Fruit fly (Drosophila melanogaster) whole organism, embryonic: ENCODE results near the gene UbcE2H.

Experiments
- Atf-2 ChIP-seq: fragments of 200-800 bp; sonication (Bioruptor generic); optimal IDR thresholded peaks from 2 replicates; lab custom pipeline; 2016; ENCODE audit warnings: missing biosample characterization, missing genetic modification characterization
- Bdp1 ChIP-seq: fragments of 200-800 bp; sonication (Bioruptor generic); optimal IDR thresholded peaks from 3 replicates; lab custom pipeline; 2016; ENCODE audit warnings: missing biosample characterization, missing genetic modification characterization
- CG10321 ChIP-seq: fragments of 200-800 bp; sonication (Bioruptor generic); IDR thresholded peaks from 2 replicates; pipeline ENCODE4 v1.3.6; 2022; ENCODE audit warnings: missing biosample characterization, missing genetic modification characterization
- CG11085 ChIP-seq: fragments of 200-800 bp; sonication (Bioruptor generic); IDR thresholded peaks from 2 replicates; pipeline ENCODE4 v1.3.6; 2022; ENCODE audit warnings: missing biosample characterization, missing genetic modification characterization
- CG12104 ChIP-seq: fragments of 200-800 bp; sonication (Bioruptor generic); optimal IDR thresholded peaks from 3 replicates; lab custom pipeline; 2016; ENCODE audit warnings: missing biosample characterization, missing genetic modification characterization
- CG12391 ChIP-seq: fragments of 200-800 bp; sonication (Bioruptor generic); optimal IDR thresholded peaks from 3 replicates; lab custom pipeline; 2018; ENCODE audit warnings: missing biosample characterization, mild to moderate bottlenecking, missing genetic modification characterization, moderate library complexity
- CG12659 ChIP-seq: fragments of 200-800 bp; sonication (Bioruptor generic); optimal IDR thresholded peaks from 3 replicates; lab custom pipeline; 2017; ENCODE audit warnings: mild to moderate bottlenecking, missing biosample characterization, missing genetic modification reagents, missing genetic modification characterization
- CG13123 ChIP-seq: fragments of 200-800 bp; sonication (Bioruptor generic); optimal IDR thresholded peaks from 2 replicates; lab custom pipeline; 2016; ENCODE audit warnings: missing biosample characterization, missing genetic modification characterization
- CG13775 ChIP-seq: fragments of 200-800 bp; sonication (Bioruptor generic); optimal IDR thresholded peaks from 3 replicates; lab custom pipeline; 2017; ENCODE audit warnings: missing biosample characterization, mild to moderate bottlenecking, missing genetic modification characterization
- CG17328 ChIP-seq: fragments of 200-800 bp; sonication (Bioruptor generic); IDR thresholded peaks from 2 replicates; pipeline ENCODE4 v1.3.6; 2022; ENCODE audit warnings: missing biosample characterization, missing genetic modification characterization
- CG1832 ChIP-seq: fragments of 200-800 bp; sonication (Bioruptor generic); optimal IDR thresholded peaks from 2 replicates; lab custom pipeline; 2017; ENCODE audit warnings: missing biosample characterization, mild to moderate bottlenecking, missing genetic modification characterization, inconsistent platforms
- CG2129 ChIP-seq: fragments of 200-800 bp; sonication (Bioruptor generic); IDR thresholded peaks from 2 replicates; pipeline ENCODE4 v1.3.6; 2022; ENCODE audit warnings: missing biosample characterization, missing genetic modification characterization; ENCODE audit not compliant: partially characterized antibody
- CG2199 ChIP-seq: fragments of 200-800 bp; sonication (Bioruptor generic); IDR thresholded peaks from 3 replicates; pipeline ENCODE4 v1.3.6; 2022; ENCODE audit warnings: missing biosample characterization, missing genetic modification characterization
- CG2875 ChIP-seq: fragments of 200-800 bp; sonication (Bioruptor generic); optimal IDR thresholded peaks from 2 replicates; lab custom pipeline; 2017; ENCODE audit warnings: missing biosample characterization, mild to moderate bottlenecking, missing genetic modification characterization, missing genetic modification reagents
- CG3065 ChIP-seq: fragments of 200-800 bp; sonication (Bioruptor generic); optimal IDR thresholded peaks from 2 replicates; lab custom pipeline; 2016; ENCODE audit warnings: missing biosample characterization, missing genetic modification characterization
- CG31224 ChIP-seq: fragments of 200-800 bp; sonication (Bioruptor generic); IDR thresholded peaks from 2 replicates; pipeline ENCODE4 v1.3.6; 2022; ENCODE audit warnings: missing biosample characterization, missing genetic modification characterization
- CG31441 ChIP-seq: fragments of 200-800 bp; sonication (Bioruptor generic); IDR thresholded peaks from 2 replicates; pipeline ENCODE4 v1.3.6; 2022; ENCODE audit warnings: missing biosample characterization, missing genetic modification characterization
- CG32532 ChIP-seq: fragments of 200-800 bp; sonication (Bioruptor generic); IDR thresholded peaks from 2 replicates; pipeline ENCODE4 v1.3.6; 2022; ENCODE audit warnings: missing biosample characterization, missing genetic modification characterization
- CG3281 ChIP-seq: fragments of 200-800 bp; sonication (Bioruptor generic); optimal IDR thresholded peaks from 3 replicates; lab custom pipeline; 2017; ENCODE audit warnings: missing biosample characterization, mild to moderate bottlenecking, missing genetic modification characterization
- CG33557 ChIP-seq: fragments of 200-800 bp; sonication (Bioruptor generic); optimal IDR thresholded peaks from 2 replicates; lab custom pipeline; 2019; ENCODE audit warnings: missing biosample characterization, mild to moderate bottlenecking, missing genetic modification characterization, moderate library complexity
- CG3838 ChIP-seq: fragments of 200-800 bp; sonication (Bioruptor generic); optimal IDR thresholded peaks from 3 replicates; lab custom pipeline; 2016; ENCODE audit warnings: missing biosample characterization, missing genetic modification characterization
- CG6272 ChIP-seq: fragments of 200-800 bp; sonication (Bioruptor generic); IDR thresholded peaks from 2 replicates; pipeline ENCODE4 v1.3.6; 2022; ENCODE audit warnings: missing biosample characterization, missing genetic modification characterization
- CG7786 ChIP-seq: fragments of 200-800 bp; sonication (Bioruptor generic); optimal IDR thresholded peaks from 2 replicates; lab custom pipeline; 2016; ENCODE audit warnings: missing biosample characterization, missing genetic modification characterization
- CG8478 ChIP-seq: fragments of >200 bp; optimal IDR thresholded peaks from 2 replicates; lab custom pipeline; 2018
- CG9437 ChIP-seq: fragments of 200-800 bp; sonication (Bioruptor generic); optimal IDR thresholded peaks from 2 replicates; lab custom pipeline; 2018; ENCODE audit warnings: missing biosample characterization, mild to moderate bottlenecking, missing genetic modification characterization
- D19A ChIP-seq: fragments of 200-800 bp; optimal IDR thresholded peaks from 3 replicates; lab custom pipeline; 2019; ENCODE audit warnings: missing biosample characterization, mild to moderate bottlenecking, missing genetic modification characterization, moderate library complexity
- D19B ChIP-seq: fragments of 200-800 bp; sonication (Bioruptor generic); optimal IDR thresholded peaks from 2 replicates; lab custom pipeline; 2017; ENCODE audit warnings: missing biosample characterization, mild to moderate bottlenecking, missing genetic modification characterization
- Dek ChIP-seq: fragments of 200-800 bp; sonication (Bioruptor generic); optimal IDR thresholded peaks from 3 replicates; lab custom pipeline; 2019; ENCODE audit warnings: missing biosample characterization, mild to moderate bottlenecking, missing genetic modification characterization, moderate library complexity
- Dfd ChIP-seq, 2 experiments: fragments of >200 bp; optimal IDR thresholded peaks; 2 replicates each; lab custom pipeline; 2017; ENCODE audit warnings: missing biosample characterization in 2 of 2, missing genetic modification characterization in 2 of 2
- GATAe ChIP-seq: fragments of 200-800 bp; sonication (Bioruptor generic); conservative IDR thresholded peaks from 2 replicates; pipeline ENCODE4 v1.3.6; 2022; ENCODE audit warnings: missing biosample characterization, missing genetic modification characterization
- HLH54F ChIP-seq: fragments of 200-800 bp; sonication (Bioruptor generic); optimal IDR thresholded peaks from 3 replicates; lab custom pipeline; 2016; ENCODE audit warnings: missing biosample characterization, missing genetic modification characterization
- Oaz ChIP-seq: fragments of 200-800 bp; sonication (Bioruptor generic); IDR thresholded peaks from 2 replicates; pipeline ENCODE4 v1.3.6; 2022; ENCODE audit warnings: missing biosample characterization, missing genetic modification characterization
- Trl ChIP-seq, 3 experiments: fragments of >200 bp in 2 of 3; fragments of 200-800 bp in 1 of 3; sonication (Bioruptor generic) in 1 of 3; optimal IDR thresholded peaks; 2 replicates in 1 of 3; 3 replicates in 2 of 3; lab custom pipeline; 2016 to 2017; ENCODE audit warnings: missing biosample characterization in 1 of 3, missing genetic modification characterization in 1 of 3
- ac ChIP-seq: fragments of 200-800 bp; sonication (Bioruptor generic); optimal IDR thresholded peaks from 3 replicates; lab custom pipeline; 2017; ENCODE audit warnings: missing biosample characterization, mild to moderate bottlenecking, missing genetic modification characterization
- bbx ChIP-seq: fragments of 200-800 bp; sonication (Bioruptor generic); IDR thresholded peaks from 2 replicates; pipeline ENCODE4 v1.3.6; 2022; ENCODE audit warnings: missing biosample characterization, missing genetic modification characterization; ENCODE audit not compliant: partially characterized antibody
- br ChIP-seq: fragments of >200 bp; optimal IDR thresholded peaks from 2 replicates; lab custom pipeline; 2017
- cg ChIP-seq: fragments of 200-800 bp; sonication (Bioruptor generic); optimal IDR thresholded peaks from 3 replicates; lab custom pipeline; 2019; ENCODE audit warnings: missing biosample characterization, mild to moderate bottlenecking, missing genetic modification characterization, moderate library complexity
- fu2 ChIP-seq: fragments of 200-800 bp; sonication (Bioruptor generic); optimal IDR thresholded peaks from 2 replicates; lab custom pipeline; 2016; ENCODE audit warnings: missing biosample characterization, missing genetic modification characterization
- gcm ChIP-seq: fragments of 200-800 bp; sonication (Bioruptor generic); optimal IDR thresholded peaks from 2 replicates; lab custom pipeline; 2019; ENCODE audit warnings: missing biosample characterization, mild to moderate bottlenecking, missing genetic modification characterization, moderate library complexity
- gro ChIP-seq: fragments of 200-800 bp; sonication (Bioruptor generic); optimal IDR thresholded peaks from 2 replicates; lab custom pipeline; 2016; ENCODE audit warnings: missing biosample characterization, missing genetic modification characterization
- gsb ChIP-seq: fragments of 200-800 bp; sonication (Bioruptor generic); IDR thresholded peaks from 2 replicates; pipeline ENCODE4 v1.3.6; 2022; ENCODE audit warnings: missing biosample characterization, missing genetic modification characterization
- gsb-n ChIP-seq: fragments of 200-800 bp; sonication (Bioruptor generic); optimal IDR thresholded peaks from 3 replicates; lab custom pipeline; 2018; ENCODE audit warnings: missing biosample characterization, mild to moderate bottlenecking, missing genetic modification characterization
- ken ChIP-seq: fragments of 200-800 bp; sonication (Bioruptor generic); IDR thresholded peaks from 3 replicates; pipeline ENCODE4 v1.3.6; 2022; ENCODE audit warnings: missing biosample characterization, missing genetic modification characterization
- pfk ChIP-seq: fragments of 200-800 bp; sonication (Bioruptor generic); optimal IDR thresholded peaks from 2 replicates; lab custom pipeline; 2018; ENCODE audit warnings: missing biosample characterization, mild to moderate bottlenecking, missing genetic modification characterization, moderate library complexity
- sc ChIP-seq, 3 experiments: fragments of >200 bp in 2 of 3; fragments of 200-800 bp in 1 of 3; sonication (Bioruptor generic) in 1 of 3; optimal IDR thresholded peaks; 2 replicates in 2 of 3; 3 replicates in 1 of 3; lab custom pipeline; 2017; ENCODE audit warnings: mild to moderate bottlenecking in 1 of 3, missing biosample characterization in 1 of 3, missing genetic modification characterization in 1 of 3, missing genetic modification reagents in 1 of 3
- sens ChIP-seq: fragments of 200-800 bp; sonication (Bioruptor generic); peaks from one replicate; lab custom pipeline; 2016; ENCODE audit warnings: missing biosample characterization, missing genetic modification characterization
- sqz ChIP-seq: fragments of 200-800 bp; sonication (Bioruptor generic); optimal IDR thresholded peaks from 3 replicates; lab custom pipeline; 2018; ENCODE audit warnings: missing biosample characterization, mild to moderate bottlenecking, missing genetic modification characterization
- tll ChIP-seq, 2 experiments: fragments of 200-800 bp in 1 of 2; fragments of >200 bp in 1 of 2; sonication (Bioruptor generic) in 1 of 2; optimal IDR thresholded peaks; 2 replicates each; lab custom pipeline; 2017 to 2019; ENCODE audit warnings: missing biosample characterization in 2 of 2, missing genetic modification characterization in 2 of 2, mild to moderate bottlenecking in 1 of 2, moderate library complexity in 1 of 2
- zf30C ChIP-seq: fragments of 200-800 bp; sonication (Bioruptor generic); optimal IDR thresholded peaks from 3 replicates; lab custom pipeline; 2018; ENCODE audit warnings: missing biosample characterization, mild to moderate bottlenecking, missing genetic modification characterization

Gene UbcE2H

dm6 chrX:8049292-8049691 lies 44.6 kb downstream of the UbcE2H start:
- no peak for TF ChIP-seq CG12391
- TF ChIP-seq sqz: peak; percentile 39
- no peak for TF ChIP-seq Dfd (GFP tag; optimal IDR thresholded peaks at IDR 0.05; lab: Kevin White, UChicago)
- peak; percentile 52 for TF ChIP-seq D19A (tag; lab: Kevin White, UChicago)
- TF ChIP-seq Trl (optimal IDR thresholded peaks at IDR 0.05; lab: Kevin White, UChicago): peak in 1 of 2 experiments; percentile 18
- TF ChIP-seq Trl (GFP tag; optimal IDR thresholded peaks at IDR 0.05; lab: Kevin White, UChicago): no peak
- peak; percentile 64 for TF ChIP-seq CG10321 (GFP tag; lab: Robert Waterston, UW)
- peak; percentile 56 for TF ChIP-seq CG1832 (GFP tag; lab: Kevin White, UChicago)
- peak; percentile 41 for TF ChIP-seq sens
- peak; percentile 21 for TF ChIP-seq cg (GFP tag; lab: Kevin White, UChicago)
- no peak for TF ChIP-seq fu2

dm6 chrX:8046520-8046919 lies 47.3 kb downstream of the UbcE2H start:
- TF ChIP-seq D19B (GFP tag; lab: Kevin White, UChicago) (no peak), CG2129 (GFP tag; lab: Robert Waterston, UW) (no peak), CG8478 (no peak), gsb-n (tag; lab: Kevin White, UChicago) (no peak), gsb (no peak), bbx (GFP tag; lab: Robert Waterston, UW) (no peak), Bdp1 (GFP tag; lab: Kevin White, UChicago) (no peak), pfk (GFP tag; lab: Kevin White, UChicago) (peak; percentile 76)

dm6 chrX:8038934-8039333 lies 54.9 kb downstream of the UbcE2H start:
- TF ChIP-seq CG31224 (GFP tag; lab: Robert Waterston, UW) (no peak), CG2875 (GFP tag; lab: Kevin White, UChicago) (no peak), ken (GFP tag; lab: Robert Waterston, UW) (no peak), CG17328 (GFP tag; lab: Robert Waterston, UW) (peak; percentile 37; the same call in 1 of the 2 replicates), CG6272 (GFP tag; lab: Robert Waterston, UW) (no peak), tll (GFP tag; optimal IDR thresholded peaks at IDR 0.05; lab: Kevin White, UChicago) (no peak), gro (GFP tag; lab: Kevin White, UChicago) (no peak), sc (optimal IDR thresholded peaks at IDR 0.05; lab: Kevin White, UChicago) (no peak), sc (GFP tag; optimal IDR thresholded peaks at IDR 0.05; lab: Kevin White, UChicago) (no peak), CG3065 (GFP tag; lab: Kevin White, UChicago) (no peak), CG3838 (GFP tag; lab: Kevin White, UChicago) (no peak), CG12104 (GFP tag; lab: Kevin White, UChicago) (no peak), HLH54F (GFP tag; lab: Kevin White, UChicago) (no peak), fu2 (no peak), GATAe (GFP tag; lab: Robert Waterston, UW) (no peak), Oaz (GFP tag; lab: Robert Waterston, UW) (no peak), CG9437 (GFP tag; lab: Kevin White, UChicago) (no peak), CG11085 (no peak), zf30C (GFP tag; lab: Kevin White, UChicago) (peak; percentile 44), CG12659 (no peak), CG31441 (no peak), CG3281 (GFP tag; lab: Kevin White, UChicago) (no peak), CG2199 (GFP tag; lab: Robert Waterston, UW) (peak; percentile 82; the same call in 2 of the 3 replicates), CG7786 (GFP tag; lab: Kevin White, UChicago) (no peak), br (lab: Kevin White, UChicago) (no peak), CG32532 (GFP tag; lab: Robert Waterston, UW) (no peak), ac (peak; percentile 33), CG13775 (no peak), Atf-2 (no peak), gcm (GFP tag; lab: Kevin White, UChicago) (peak; percentile 71), CG13123 (GFP tag; lab: Kevin White, UChicago) (no peak), Dek (no peak), CG33557 (GFP tag; lab: Kevin White, UChicago) (peak; percentile 27)
